Worm (Caenorhabditis elegans): ENCODE results near the gene F07G11.2.

DNA sequence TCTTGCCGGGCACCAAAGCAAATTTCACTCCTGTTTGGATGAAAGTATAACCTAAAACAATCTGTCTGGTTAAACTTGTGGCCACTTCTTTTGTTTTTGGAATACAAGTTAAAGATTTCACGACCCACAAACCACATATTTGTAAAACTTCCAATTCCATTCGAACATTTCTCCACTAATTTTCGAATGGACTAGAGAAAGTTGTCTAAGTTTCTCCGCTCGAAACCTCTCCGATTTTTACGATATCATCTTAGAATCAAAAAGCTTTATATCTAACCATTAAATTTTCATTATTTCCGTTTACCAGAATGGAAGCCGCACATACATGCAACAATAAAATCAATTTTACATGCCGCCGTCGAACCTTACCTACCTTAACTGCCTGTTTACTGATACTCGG lies 6.1 kb upstream of the F07G11.2 start, which contains the start of gene F07G11.3:
- TF ChIP-seq unc-39 (tag; optimal IDR thresholded peaks at IDR 0.05) (no peak), lin-11 (tag; optimal IDR thresholded peaks at IDR 0.05) (no peak), skn-1 (tag; optimal IDR thresholded peaks at IDR 0.05) (no peak), nhr-10 (tag; optimal IDR thresholded peaks at IDR 0.05) (no peak), elt-1 (tag; optimal IDR thresholded peaks at IDR 0.05) (no peak), ztf-11 (tag; optimal IDR thresholded peaks at IDR 0.05) (no peak), fos-1 (tag; optimal IDR thresholded peaks at IDR 0.05) (no peak), ceh-82 (tag; optimal IDR thresholded peaks at IDR 0.05) (no peak), ama-1 (optimal IDR thresholded peaks at IDR 0.05) (no peak), alr-1 (tag; optimal IDR thresholded peaks at IDR 0.05) (no peak), nhr-77 (tag; optimal IDR thresholded peaks at IDR 0.05) (no peak), lin-39 (tag; optimal IDR thresholded peaks at IDR 0.05) (no peak), nhr-129 (tag; optimal IDR thresholded peaks at IDR 0.05) (no peak)
